Worm (Caenorhabditis elegans): ENCODE data around the gene F53F1.4.

F53F1.4 gene

ce11 chrV:13373643-13374042 lies 37.2 kb upstream of the F53F1.4 start:
- peak; percentile 41 for TF ChIP-seq atf-7 (tag; optimal IDR thresholded peaks at IDR 0.05)
- 0 out of 2 replicates have a peak, but pooled peaks have one; percentile 25 for TF ChIP-seq egl-44 (GFP tag; IDR thresholded peaks at IDR 0.05)
- peak; percentile 6 for TF ChIP-seq madf-10 (tag; optimal IDR thresholded peaks at IDR 0.05)
- TF ChIP-seq Y53G8AR.9 (GFP tag; conservative IDR thresholded peaks at IDR 0.05) = no peak
- no peak for TF ChIP-seq cebp-1 (GFP tag; IDR thresholded peaks at IDR 0.05)
- TF ChIP-seq cebp-1 (tag; optimal IDR thresholded peaks at IDR 0.05) = peak; percentile 21
- peak; percentile 86 for TF ChIP-seq nhr-80 (tag; optimal IDR thresholded peaks at IDR 0.05)

DNA sequence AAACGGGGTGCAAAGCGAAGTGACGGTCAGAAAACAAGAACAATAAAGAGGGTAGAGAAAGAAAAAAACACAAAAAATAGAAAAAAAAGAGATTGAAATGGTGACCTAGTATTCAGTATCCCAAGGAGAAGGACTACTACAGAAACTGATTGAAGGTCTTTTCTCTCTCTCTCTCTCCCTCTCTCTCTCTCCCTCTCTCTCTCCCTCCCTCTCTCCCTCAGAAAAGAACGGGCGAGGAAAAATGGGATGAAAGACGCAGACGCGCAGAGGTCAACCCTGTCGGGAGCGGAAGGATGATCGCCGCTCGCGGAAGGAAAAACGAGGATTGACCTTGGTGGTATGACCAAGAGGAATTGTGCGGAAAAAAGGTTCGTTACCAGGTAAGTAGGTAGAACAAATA lies 36.3 kb upstream of the F53F1.4 start:
- TF ChIP-seq somi-1 (GFP tag; optimal IDR thresholded peaks at IDR 0.05) (no peak), zfh-2 (GFP tag; conservative IDR thresholded peaks at IDR 0.05) (peak; percentile 89), nhr-80 (tag; optimal IDR thresholded peaks at IDR 0.05) (peak; percentile 17), nhr-120 (GFP tag; IDR thresholded peaks at IDR 0.05) (no peak), egrh-3 (GFP tag; IDR thresholded peaks at IDR 0.05) (peak; percentile 63), dox-1 (GFP tag; IDR thresholded peaks at IDR 0.05) (peak; percentile 50; the same call in 1 of the 2 replicates)

DNA sequence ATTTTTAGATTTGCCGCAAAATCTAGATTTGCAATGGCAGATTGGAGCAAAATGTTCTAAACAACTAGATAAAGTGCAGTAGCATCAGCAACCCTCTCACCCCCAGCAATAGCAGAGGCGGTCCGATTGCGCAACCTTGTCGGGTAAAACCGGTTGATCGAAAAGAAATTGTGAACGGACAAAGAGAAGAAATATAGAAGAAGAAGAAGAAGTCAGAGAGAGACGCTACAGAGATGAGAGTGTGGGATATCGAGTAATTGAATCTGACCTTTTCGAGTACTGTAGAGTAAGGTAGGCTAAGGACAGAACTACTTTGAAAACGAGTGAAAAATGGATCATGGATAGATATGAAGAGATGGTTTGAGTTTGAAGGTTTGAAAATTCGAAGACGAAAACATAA lies 35.0 kb upstream of the F53F1.4 start:
- no peak for TF ChIP-seq cebp-1 (GFP tag; IDR thresholded peaks at IDR 0.05)
- TF ChIP-seq cebp-1 (tag; optimal IDR thresholded peaks at IDR 0.05) = peak; percentile 19
- no peak for TF ChIP-seq let-607 (tag; optimal IDR thresholded peaks at IDR 0.05)

ce11 chrV:13377130-13377529 lies 33.7 kb upstream of the F53F1.4 start:
- no peak for TF ChIP-seq ztf-6 (GFP tag; IDR thresholded peaks at IDR 0.05)
- 0 out of 2 replicates have a peak, but pooled peaks have one; percentile 62 for TF ChIP-seq Y95B8A.8 (GFP tag; IDR thresholded peaks at IDR 0.05)
- TF ChIP-seq ztf-28 (GFP tag; IDR thresholded peaks at IDR 0.05) = no peak
- TF ChIP-seq dpff-1 (tag; optimal IDR thresholded peaks at IDR 0.05) = no peak
- peak; percentile 91 for TF ChIP-seq nhr-80 (tag; optimal IDR thresholded peaks at IDR 0.05)
- 0 out of 2 replicates have a peak, but pooled peaks have one; percentile 24 for TF ChIP-seq dox-1 (GFP tag; IDR thresholded peaks at IDR 0.05)
- no peak for TF ChIP-seq hsf-1 (GFP tag; IDR thresholded peaks at IDR 0.05)
- peak; percentile 67 for TF ChIP-seq atf-7 (tag; optimal IDR thresholded peaks at IDR 0.05)
- TF ChIP-seq cebp-1 (GFP tag; IDR thresholded peaks at IDR 0.05) = no peak
- TF ChIP-seq cebp-1 (tag; optimal IDR thresholded peaks at IDR 0.05) = peak; percentile 48
- no peak for TF ChIP-seq snpc-4 (GFP tag; optimal IDR thresholded peaks at IDR 0.05)
- TF ChIP-seq snpc-4 (tag; optimal IDR thresholded peaks at IDR 0.05) = peak in 1 of 4 experiments; percentile 9
- TF ChIP-seq let-607 (tag; optimal IDR thresholded peaks at IDR 0.05) = peak; percentile 79 to 91
- TF ChIP-seq fkh-3 (tag; optimal IDR thresholded peaks at IDR 0.05) = no peak

- TF ChIP-seq ztf-26 (tag; optimal IDR thresholded peaks at IDR 0.05) = peak; percentile 73
- TF ChIP-seq gei-17 (GFP tag; optimal IDR thresholded peaks at IDR 0.05) = no peak
- peak; percentile 9 for TF ChIP-seq ceh-27 (GFP tag; optimal IDR thresholded peaks at IDR 0.05)
- TF ChIP-seq lin-26 (GFP tag; IDR thresholded peaks at IDR 0.05) = peak; percentile 60; the same call in 1 of the 2 replicates
- 0 out of 2 replicates have a peak, but pooled peaks have one; percentile 15 for TF ChIP-seq egl-44 (GFP tag; IDR thresholded peaks at IDR 0.05)
- peak; percentile 42 for TF ChIP-seq somi-1 (GFP tag; optimal IDR thresholded peaks at IDR 0.05)
- peak; percentile 73 for TF ChIP-seq lin-40 (tag; optimal IDR thresholded peaks at IDR 0.05)
- peak; percentile 50; the same call in 1 of the 2 replicates for TF ChIP-seq cebp-1 (GFP tag; IDR thresholded peaks at IDR 0.05)
- TF ChIP-seq cebp-1 (tag; optimal IDR thresholded peaks at IDR 0.05) = peak; percentile 79
- TF ChIP-seq bed-2 (GFP tag; IDR thresholded peaks at IDR 0.05) = no peak
- TF ChIP-seq K11D2.4 (GFP tag; IDR thresholded peaks at IDR 0.05) = 0 out of 2 replicates have a peak, but pooled peaks have one; percentile 66
- TF ChIP-seq nfya-2 (GFP tag; IDR thresholded peaks at IDR 0.05) = no peak
Measured at ce11 chrV:13380178-13380577, 30.7 kb upstream of the F53F1.4 start, which contains the start of gene ifbp-1. ifbp-1 (minus strand) TSS chrV:13380262.

- TF ChIP-seq lsl-1 (GFP tag; optimal IDR thresholded peaks at IDR 0.05) (no peak), K12H6.12 (tag; optimal IDR thresholded peaks at IDR 0.05) (no peak), F10E7.11 (tag; optimal IDR thresholded peaks at IDR 0.05) (no peak), let-607 (tag; optimal IDR thresholded peaks at IDR 0.05) (no peak), ceh-58 (GFP tag; IDR thresholded peaks at IDR 0.05) (no peak), nhr-80 (tag; optimal IDR thresholded peaks at IDR 0.05) (peak; percentile 74)
Measured at ce11 chrV:13380980-13381379, 29.9 kb upstream of the F53F1.4 start, which contains the start of gene cpz-2. cpz-2 (plus strand) TSS chrV:13381189.

All from whole organism, young adult.